Worm (Caenorhabditis elegans) whole organism, young adult: Measurements from ENCODE around the gene F44E2.9.

ENCODE experiments used
- B0019.2 ChIP-seq: fragments of 200-800 bp; sonication (Bioruptor generic); conservative IDR thresholded peaks from 2 replicates; pipeline ENCODE4 v1.3.6; 2022; ENCODE audit warnings: missing genetic modification reagents, missing genetic modification characterization, missing compliant biosample characterization
- F33H1.4 ChIP-seq: fragments of 200-800 bp; sonication (Bioruptor generic); IDR thresholded peaks from 2 replicates; pipeline ENCODE4 v1.3.6; 2022; ENCODE audit warnings: missing genetic modification reagents, missing genetic modification characterization, missing compliant biosample characterization
- F57C9.4 ChIP-seq: sonication (generic microtip); optimal IDR thresholded peaks from 2 replicates; lab custom pipeline; 2017; ENCODE audit warnings: mild to moderate bottlenecking, missing genetic modification characterization, missing compliant biosample characterization
- K11D2.4 ChIP-seq: fragments of 200-800 bp; sonication (Bioruptor generic); IDR thresholded peaks from 2 replicates; pipeline ENCODE4 v1.3.6; 2022; ENCODE audit warnings: missing genetic modification reagents, missing genetic modification characterization, missing compliant biosample characterization
- K12H6.12 ChIP-seq: fragments of 200-800 bp; sonication (Bioruptor generic); optimal IDR thresholded peaks from 2 replicates; lab custom pipeline; 2018; ENCODE audit warnings: mild to moderate bottlenecking, missing genetic modification characterization, missing compliant biosample characterization
- Y53F4B.3 ChIP-seq: fragments of 200-800 bp; sonication (Bioruptor generic); IDR thresholded peaks from 2 replicates; pipeline ENCODE4 v1.3.6; 2022; ENCODE audit warnings: missing genetic modification reagents, missing genetic modification characterization, missing compliant biosample characterization
- Y53G8AR.9 ChIP-seq: fragments of 200-800 bp; sonication (Bioruptor generic); conservative IDR thresholded peaks from 2 replicates; pipeline ENCODE4 v1.3.6; 2022; ENCODE audit warnings: missing genetic modification reagents, missing genetic modification characterization, missing compliant biosample characterization
- Y67H2A.10 ChIP-seq: fragments of 200-800 bp; sonication (Bioruptor generic); conservative IDR thresholded peaks from 2 replicates; pipeline ENCODE4 v1.3.6; 2022; ENCODE audit warnings: missing genetic modification reagents, missing genetic modification characterization, missing compliant biosample characterization
- Y95B8A.8 ChIP-seq: fragments of 200-800 bp; sonication (Bioruptor generic); IDR thresholded peaks from 2 replicates; pipeline ENCODE4 v1.3.6; 2022; ENCODE audit warnings: missing genetic modification reagents, missing genetic modification characterization, missing compliant biosample characterization
- ama-1 ChIP-seq, 3 experiments: fragments of 150-350 bp in 1 of 3; sonication (generic microtip) in 2 of 3; optimal IDR thresholded peaks; 2 replicates each; lab custom pipeline; 2014 to 2018; ENCODE audit warnings: missing biosample characterization in 2 of 3, missing genetic modification characterization in 2 of 3, missing genetic modification reagents in 2 of 3
- aptf-2 ChIP-seq: fragments of 200-800 bp; sonication (Bioruptor generic); conservative IDR thresholded peaks from 2 replicates; pipeline ENCODE4 v1.3.6; 2022; ENCODE audit warnings: missing genetic modification reagents, missing genetic modification characterization, missing compliant biosample characterization
- aptf-3 ChIP-seq: fragments of 200-800 bp; sonication (Bioruptor generic); IDR thresholded peaks from 2 replicates; pipeline ENCODE4 v1.3.6; 2022; ENCODE audit warnings: missing genetic modification characterization, missing compliant biosample characterization
- athp-1 ChIP-seq: sonication (generic microtip); optimal IDR thresholded peaks from 2 replicates; lab custom pipeline; 2017; ENCODE audit warnings: mild to moderate bottlenecking, missing genetic modification characterization, missing compliant biosample characterization
- attf-6 ChIP-seq: fragments of 200-800 bp; sonication (Bioruptor generic); IDR thresholded peaks from 2 replicates; pipeline ENCODE4 v1.3.6; 2022; ENCODE audit warnings: missing genetic modification reagents, missing genetic modification characterization, missing compliant biosample characterization
- bed-1 ChIP-seq: fragments of 200-800 bp; sonication (Bioruptor generic); IDR thresholded peaks from 2 replicates; pipeline ENCODE4 v1.3.6; 2022; ENCODE audit warnings: missing genetic modification reagents, missing genetic modification characterization, missing compliant biosample characterization
- bed-2 ChIP-seq: fragments of 200-800 bp; sonication (Bioruptor generic); IDR thresholded peaks from 2 replicates; pipeline ENCODE4 v1.3.6; 2022; ENCODE audit warnings: missing genetic modification reagents, missing genetic modification characterization, missing compliant biosample characterization
- ceh-27 ChIP-seq: fragments of 200-800 bp; sonication (Bioruptor generic); optimal IDR thresholded peaks from 2 replicates; lab custom pipeline; 2018; ENCODE audit warnings: mild to moderate bottlenecking, missing genetic modification characterization, moderate library complexity, missing compliant biosample characterization
- ceh-79 ChIP-seq: sonication (generic microtip); optimal IDR thresholded peaks from 2 replicates; lab custom pipeline; 2017; ENCODE audit warnings: mild to moderate bottlenecking, missing genetic modification characterization, missing compliant biosample characterization
- die-1 ChIP-seq: sonication (generic microtip); optimal IDR thresholded peaks from 2 replicates; lab custom pipeline; 2016; ENCODE audit warnings: missing genotype, mild to moderate bottlenecking, missing genetic modification characterization, missing compliant biosample characterization
- egl-18 ChIP-seq: fragments of 200-800 bp; sonication (Bioruptor generic); IDR thresholded peaks from 2 replicates; pipeline ENCODE4 v1.3.6; 2022; ENCODE audit warnings: missing genetic modification reagents, missing genetic modification characterization, missing compliant biosample characterization
- ekl-4 ChIP-seq: fragments of 200-800 bp; sonication (Bioruptor generic); IDR thresholded peaks from 2 replicates; pipeline ENCODE4 v1.3.6; 2022; ENCODE audit warnings: missing genetic modification reagents, missing genetic modification characterization, missing compliant biosample characterization
- fkh-3 ChIP-seq: sonication (generic microtip); optimal IDR thresholded peaks from 2 replicates; lab custom pipeline; 2016; ENCODE audit warnings: mild to moderate bottlenecking, missing genetic modification characterization, missing compliant biosample characterization
- gei-17 ChIP-seq: fragments of 200-800 bp; sonication (Bioruptor generic); optimal IDR thresholded peaks from 2 replicates; lab custom pipeline; 2018; ENCODE audit warnings: mild to moderate bottlenecking, missing genetic modification characterization, missing compliant biosample characterization
- hrde-1 ChIP-seq: sonication (generic microtip); optimal IDR thresholded peaks from 2 replicates; lab custom pipeline; 2016; ENCODE audit warnings: missing genetic modification characterization, mild to moderate bottlenecking, missing compliant biosample characterization, moderate library complexity, missing genotype, missing genetic modification reagents, borderline replicate concordance
- let-526 ChIP-seq: fragments of 200-800 bp; sonication (Bioruptor generic); IDR thresholded peaks from 2 replicates; pipeline ENCODE4 v1.3.6; 2022; ENCODE audit warnings: missing genetic modification reagents, missing genetic modification characterization, missing compliant biosample characterization
- let-607 ChIP-seq, 2 experiments: fragments of 200-800 bp in 1 of 2; sonication (Bioruptor generic) in 1 of 2; sonication (generic microtip) in 1 of 2; optimal IDR thresholded peaks; 2 replicates each; lab custom pipeline; 2016 to 2018; ENCODE audit warnings: mild to moderate bottlenecking in 2 of 2, missing compliant biosample characterization in 2 of 2, missing genetic modification characterization in 2 of 2, moderate library complexity in 2 of 2, missing genotype in 1 of 2
- lin-35 ChIP-seq, 3 experiments: fragments of 150-350 bp in 2 of 3; sonication (generic microtip) in 1 of 3; optimal IDR thresholded peaks; 2 replicates each; lab custom pipeline; 2014 to 2018; ENCODE audit warnings: missing biosample characterization in 3 of 3, missing genetic modification characterization in 3 of 3, missing genetic modification reagents in 3 of 3
- lsl-1 ChIP-seq: fragments of 200-800 bp; sonication (Bioruptor generic); optimal IDR thresholded peaks from 2 replicates; lab custom pipeline; 2018; ENCODE audit warnings: mild to moderate bottlenecking, missing genetic modification characterization, moderate library complexity, missing compliant biosample characterization
- mes-4 ChIP-seq: sonication (generic microtip); optimal IDR thresholded peaks from 2 replicates; lab custom pipeline; 2016; ENCODE audit warnings: missing genotype, missing genetic modification characterization, missing compliant biosample characterization
- mxl-1 ChIP-seq: sonication (generic microtip); optimal IDR thresholded peaks from 2 replicates; lab custom pipeline; 2016; ENCODE audit warnings: missing genetic modification characterization, missing compliant biosample characterization
- nfya-2 ChIP-seq: fragments of 200-800 bp; sonication (Bioruptor generic); IDR thresholded peaks from 2 replicates; pipeline ENCODE4 v1.3.6; 2022; ENCODE audit warnings: missing genetic modification reagents, missing genetic modification characterization, missing compliant biosample characterization
- nhr-179 ChIP-seq: sonication (generic microtip); optimal IDR thresholded peaks from 2 replicates; lab custom pipeline; 2016; ENCODE audit warnings: mild to moderate bottlenecking, missing genetic modification characterization, missing compliant biosample characterization
- nhr-27 ChIP-seq: fragments of 200-800 bp; sonication (Bioruptor generic); optimal IDR thresholded peaks from 2 replicates; lab custom pipeline; 2018; ENCODE audit warnings: mild to moderate bottlenecking, missing genetic modification characterization, moderate library complexity, missing compliant biosample characterization
- nhr-80 ChIP-seq: sonication (generic microtip); optimal IDR thresholded peaks from 2 replicates; lab custom pipeline; 2016; ENCODE audit warnings: missing genetic modification characterization, missing compliant biosample characterization
- nhr-90 ChIP-seq: sonication (generic microtip); optimal IDR thresholded peaks from 2 replicates; lab custom pipeline; 2016; ENCODE audit warnings: missing genotype, mild to moderate bottlenecking, missing genetic modification characterization, missing compliant biosample characterization
- rcor-1 ChIP-seq: fragments of 200-800 bp; sonication (Bioruptor generic); IDR thresholded peaks from 2 replicates; pipeline ENCODE4 v1.3.6; 2022; ENCODE audit warnings: missing genetic modification reagents, missing genetic modification characterization, missing compliant biosample characterization
- sdz-38 ChIP-seq: sonication (generic microtip); optimal IDR thresholded peaks from 2 replicates; lab custom pipeline; 2016; ENCODE audit warnings: missing genotype, missing genetic modification characterization, missing compliant biosample characterization
- sea-2 ChIP-seq: fragments of 200-800 bp; sonication (Bioruptor generic); IDR thresholded peaks from 2 replicates; pipeline ENCODE4 v1.3.6; 2022; ENCODE audit warnings: missing genetic modification characterization, missing compliant biosample characterization
- snpc-1.1 ChIP-seq: sonication (generic microtip); optimal IDR thresholded peaks from 2 replicates; lab custom pipeline; 2017; ENCODE audit warnings: missing genetic modification characterization, mild to moderate bottlenecking, missing compliant biosample characterization, antibody characterized with exemption, moderate library complexity, missing genotype, missing genetic modification reagents; ENCODE audit not compliant: insufficient read depth
- snpc-1.3 ChIP-seq: sonication (generic microtip); optimal IDR thresholded peaks from 2 replicates; lab custom pipeline; 2017; ENCODE audit warnings: missing genetic modification characterization, mild to moderate bottlenecking, missing compliant biosample characterization, antibody characterized with exemption, moderate library complexity, missing genotype, missing genetic modification reagents; ENCODE audit not compliant: insufficient read depth
- somi-1 ChIP-seq: fragments of 200-800 bp; sonication (Bioruptor generic); optimal IDR thresholded peaks from 2 replicates; lab custom pipeline; 2018; ENCODE audit warnings: mild to moderate bottlenecking, missing genetic modification characterization, missing compliant biosample characterization
- unc-62 ChIP-seq: fragments of 150-350 bp; optimal IDR thresholded peaks from 2 replicates; lab custom pipeline; 2014; ENCODE audit warnings: missing biosample characterization, missing genetic modification reagents, missing genetic modification characterization
- xnd-1 ChIP-seq: sonication (generic microtip); optimal IDR thresholded peaks from 2 replicates; lab custom pipeline; 2016; ENCODE audit warnings: missing genotype, missing genetic modification reagents, missing genetic modification characterization, missing compliant biosample characterization
- zfh-2 ChIP-seq: fragments of 200-800 bp; sonication (Bioruptor generic); conservative IDR thresholded peaks from 2 replicates; pipeline ENCODE4 v1.3.6; 2022; ENCODE audit warnings: missing genetic modification reagents, missing genetic modification characterization, missing compliant biosample characterization
- zim-3 ChIP-seq: sonication (generic microtip); optimal IDR thresholded peaks from 2 replicates; lab custom pipeline; 2017; ENCODE audit warnings: mild to moderate bottlenecking, missing genetic modification characterization, moderate library complexity, missing compliant biosample characterization
- ztf-25 ChIP-seq: fragments of 200-800 bp; sonication (Bioruptor generic); IDR thresholded peaks from 2 replicates; pipeline ENCODE4 v1.3.6; 2022; ENCODE audit warnings: missing genetic modification reagents, missing genetic modification characterization, missing compliant biosample characterization
- ztf-26 ChIP-seq: sonication (generic microtip); optimal IDR thresholded peaks from 2 replicates; lab custom pipeline; 2017; ENCODE audit warnings: missing genetic modification characterization, missing compliant biosample characterization
- ztf-6 ChIP-seq: fragments of 200-800 bp; sonication (Bioruptor generic); IDR thresholded peaks from 2 replicates; pipeline ENCODE4 v1.3.6; 2022; ENCODE audit warnings: missing genetic modification reagents, missing genetic modification characterization, missing compliant biosample characterization

The F44E2.9 gene

DNA sequence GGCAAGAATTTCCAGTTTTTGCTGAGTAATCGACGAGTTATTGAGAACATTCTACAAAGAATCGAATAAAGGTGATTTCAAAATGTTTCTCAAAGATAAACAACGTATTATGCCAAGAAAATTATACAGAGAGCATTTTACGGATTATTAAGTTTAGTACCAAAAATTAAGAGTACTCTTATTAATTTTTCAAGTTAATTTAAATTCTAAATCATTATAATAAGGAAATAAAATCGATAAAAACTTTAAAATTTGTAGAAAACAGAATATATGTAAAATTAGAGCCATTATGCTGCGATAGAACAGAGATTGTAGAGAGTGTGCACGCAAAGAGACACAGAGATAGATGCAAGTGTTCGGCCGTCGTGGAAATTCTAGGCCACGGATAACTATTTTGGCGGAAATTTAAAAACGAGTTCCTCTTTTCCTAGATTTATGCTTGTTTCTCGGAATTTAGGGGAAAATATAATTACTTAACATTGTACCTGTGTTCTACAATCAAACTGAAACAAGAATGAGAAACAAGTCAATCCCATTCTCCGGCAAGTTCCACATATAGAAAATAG lies at the start of gene F44E2.9:
F44E2.9 (minus strand) TSS at position 51 of the 566 bp plus-strand sequence.
- TF ChIP-seq rcor-1 (GFP tag; lab: Robert Waterston, UW): 0 out of 2 replicates have a peak, but pooled peaks have one; percentile 19
- no peak for TF ChIP-seq ama-1 (optimal IDR thresholded peaks at IDR 0.05; lab: Kevin White, UChicago)
- no peak for TF ChIP-seq ama-1 (GFP tag; optimal IDR thresholded peaks at IDR 0.05; lab: Kevin White, UChicago)
- no peak for TF ChIP-seq unc-62 (GFP tag; lab: Kevin White, UChicago)
- TF ChIP-seq zfh-2 (GFP tag; lab: Robert Waterston, UW): no peak
- no peak for TF ChIP-seq Y53G8AR.9 (GFP tag; lab: Robert Waterston, UW)
- TF ChIP-seq ceh-27: peak; percentile 68
- no peak for TF ChIP-seq let-526 (GFP tag; lab: Robert Waterston, UW)
- TF ChIP-seq ekl-4 (GFP tag; lab: Robert Waterston, UW): 0 out of 2 replicates have a peak, but pooled peaks have one; percentile 38
- TF ChIP-seq B0019.2 (GFP tag; lab: Robert Waterston, UW): no peak
- no peak for TF ChIP-seq nhr-90 (tag; lab: Kevin White, UChicago)
- no peak for TF ChIP-seq egl-18
- no peak for TF ChIP-seq mes-4 (tag; lab: Kevin White, UChicago)
- TF ChIP-seq ceh-79 (tag; lab: Kevin White, UChicago): no peak
- no peak for TF ChIP-seq gei-17
- no peak for TF ChIP-seq Y95B8A.8 (GFP tag; lab: Robert Waterston, UW)
- no peak for TF ChIP-seq ztf-25 (GFP tag; lab: Robert Waterston, UW)
- TF ChIP-seq aptf-2 (GFP tag; lab: Robert Waterston, UW): no peak
- no peak for TF ChIP-seq bed-2 (GFP tag; lab: Robert Waterston, UW)
- no peak for TF ChIP-seq sea-2 (GFP tag; lab: Robert Waterston, UW)
- no peak for TF ChIP-seq mxl-1 (tag; lab: Kevin White, UChicago)
- no peak for TF ChIP-seq sdz-38
- TF ChIP-seq aptf-3 (GFP tag; lab: Robert Waterston, UW): no peak
- TF ChIP-seq nhr-179 (tag; lab: Kevin White, UChicago): no peak
- TF ChIP-seq K12H6.12 (tag; lab: Kevin White, UChicago): peak; percentile 41
- no peak for TF ChIP-seq nfya-2
- TF ChIP-seq xnd-1 (tag; lab: Kevin White, UChicago): peak; percentile 34
- TF ChIP-seq Y67H2A.10 (GFP tag; lab: Robert Waterston, UW): no peak
- no peak for TF ChIP-seq fkh-3
- peak; percentile 59 for TF ChIP-seq lsl-1
- no peak for TF ChIP-seq nhr-27 (tag; lab: Kevin White, UChicago)
- TF ChIP-seq die-1: no peak
- no peak for TF ChIP-seq somi-1 (GFP tag; lab: Kevin White, UChicago)
- TF ChIP-seq F33H1.4: peak; percentile 54; the same call in 1 of the 2 replicates
- TF ChIP-seq ztf-6 (GFP tag; lab: Robert Waterston, UW): no peak
- no peak for TF ChIP-seq attf-6 (GFP tag; lab: Robert Waterston, UW)
- TF ChIP-seq F57C9.4 (tag; lab: Kevin White, UChicago): no peak
- TF ChIP-seq snpc-1.3: no peak
- TF ChIP-seq let-607 (tag; optimal IDR thresholded peaks at IDR 0.05; lab: Kevin White, UChicago): no peak
- peak in 2 of 3 experiments; percentile 28 to 75 for TF ChIP-seq lin-35 (GFP tag; optimal IDR thresholded peaks at IDR 0.05; lab: Kevin White, UChicago)
- TF ChIP-seq zim-3: no peak
- no peak for TF ChIP-seq ztf-26 (tag; lab: Kevin White, UChicago)
- no peak for TF ChIP-seq snpc-1.1 (tag; lab: Kevin White, UChicago)
- no peak for TF ChIP-seq athp-1 (tag; lab: Kevin White, UChicago)
- peak; percentile 10 for TF ChIP-seq nhr-80 (tag; lab: Kevin White, UChicago)
- no peak for TF ChIP-seq hrde-1 (tag; lab: Kevin White, UChicago)
- no peak for TF ChIP-seq Y53F4B.3 (GFP tag; lab: Robert Waterston, UW)
- no peak for TF ChIP-seq K11D2.4 (GFP tag; lab: Robert Waterston, UW)
- TF ChIP-seq bed-1 (GFP tag; lab: Robert Waterston, UW): no peak
